Fruit fly (Drosophila melanogaster) whole organism, embryonic: ENCODE data around the gene Mgat4a.
A peak's percentile ranks its signal among the peaks of the same experiment; 100 is the strongest.

Experiments
- Adf1 ChIP-seq: fragments of 200-800 bp; sonication (Bioruptor generic); IDR thresholded peaks from 2 replicates; pipeline ENCODE4 v1.3.6; 2022; ENCODE audit warnings: missing biosample characterization, missing genetic modification characterization
- CG10209 ChIP-seq: fragments of 200-800 bp; sonication (Bioruptor generic); optimal IDR thresholded peaks from 3 replicates; lab custom pipeline; 2017; ENCODE audit warnings: missing biosample characterization, mild to moderate bottlenecking, missing genetic modification characterization, missing genetic modification reagents
- CG10431 ChIP-seq: fragments of 200-800 bp; sonication (Bioruptor generic); optimal IDR thresholded peaks from 3 replicates; lab custom pipeline; 2018; ENCODE audit warnings: missing biosample characterization, mild to moderate bottlenecking, missing genetic modification characterization
- CG12104 ChIP-seq: fragments of 200-800 bp; sonication (Bioruptor generic); optimal IDR thresholded peaks from 3 replicates; lab custom pipeline; 2016; ENCODE audit warnings: missing biosample characterization, missing genetic modification characterization
- CG13296 ChIP-seq: fragments of 200-800 bp; sonication (Bioruptor generic); optimal IDR thresholded peaks from 3 replicates; lab custom pipeline; 2018; ENCODE audit warnings: missing biosample characterization, mild to moderate bottlenecking, missing genetic modification characterization
- CG13894 ChIP-seq: fragments of 200-800 bp; sonication (Bioruptor generic); optimal IDR thresholded peaks from 3 replicates; lab custom pipeline; 2018; ENCODE audit warnings: missing biosample characterization, mild to moderate bottlenecking, missing genetic modification characterization, moderate library complexity
- CG15011 ChIP-seq: fragments of 200-800 bp; sonication (Bioruptor generic); optimal IDR thresholded peaks from 3 replicates; lab custom pipeline; 2018; ENCODE audit warnings: missing biosample characterization, mild to moderate bottlenecking, missing genetic modification characterization
- CG16813 ChIP-seq: fragments of 200-800 bp; sonication (Bioruptor generic); IDR thresholded peaks from 3 replicates; pipeline ENCODE4 v1.3.6; 2022; ENCODE audit warnings: missing biosample characterization, missing genetic modification characterization; ENCODE audit not compliant: partially characterized antibody
- CG17802 ChIP-seq: fragments of 200-800 bp; sonication (Bioruptor generic); optimal IDR thresholded peaks from 2 replicates; lab custom pipeline; 2018; ENCODE audit warnings: missing biosample characterization, mild to moderate bottlenecking, missing genetic modification characterization, moderate library complexity
- CG18764 ChIP-seq: fragments of 200-800 bp; sonication (Bioruptor generic); optimal IDR thresholded peaks from 3 replicates; lab custom pipeline; 2016; ENCODE audit warnings: missing biosample characterization, missing genetic modification characterization
- CG2678 ChIP-seq: fragments of 200-800 bp; sonication (Bioruptor generic); optimal IDR thresholded peaks from 3 replicates; lab custom pipeline; 2019; ENCODE audit warnings: missing biosample characterization, mild to moderate bottlenecking, missing genetic modification characterization, moderate library complexity
- CG30020 ChIP-seq: fragments of 200-800 bp; optimal IDR thresholded peaks from 2 replicates; lab custom pipeline; 2019; ENCODE audit warnings: missing biosample characterization, mild to moderate bottlenecking, missing genetic modification characterization, moderate library complexity
- CG31388 ChIP-seq: fragments of 200-800 bp; sonication (Bioruptor generic); optimal IDR thresholded peaks from 2 replicates; lab custom pipeline; 2016; ENCODE audit warnings: missing biosample characterization, missing genetic modification characterization
- CG3995 ChIP-seq: fragments of 200-800 bp; sonication (Bioruptor generic); optimal IDR thresholded peaks from 3 replicates; lab custom pipeline; 2016; ENCODE audit warnings: missing biosample characterization, missing genetic modification characterization
- CG43689 ChIP-seq: fragments of 200-800 bp; sonication (Bioruptor generic); IDR thresholded peaks from 2 replicates; pipeline ENCODE4 v1.3.6; 2022; ENCODE audit warnings: missing biosample characterization, missing genetic modification characterization
- CG4404 ChIP-seq: fragments of 200-800 bp; sonication (Bioruptor generic); IDR thresholded peaks from 2 replicates; pipeline ENCODE4 v1.3.6; 2022; ENCODE audit warnings: missing biosample characterization, missing genetic modification characterization
- CG5180 ChIP-seq: fragments of 200-800 bp; sonication (Bioruptor generic); optimal IDR thresholded peaks from 3 replicates; lab custom pipeline; 2017; ENCODE audit warnings: missing biosample characterization, missing genetic modification characterization, mild to moderate bottlenecking, moderate library complexity, missing genetic modification reagents
- CG5953 ChIP-seq: fragments of 200-800 bp; sonication (Bioruptor generic); IDR thresholded peaks from 2 replicates; pipeline ENCODE4 v1.3.6; 2022; ENCODE audit warnings: missing biosample characterization, missing genetic modification characterization
- CG7556 ChIP-seq: fragments of 200-800 bp; sonication (Bioruptor generic); optimal IDR thresholded peaks from 2 replicates; lab custom pipeline; 2017; ENCODE audit warnings: missing biosample characterization, mild to moderate bottlenecking, missing genetic modification characterization
- CG7963 ChIP-seq: fragments of 200-800 bp; sonication (Bioruptor generic); IDR thresholded peaks from 3 replicates; pipeline ENCODE4 v1.3.6; 2022; ENCODE audit warnings: missing biosample characterization, missing genetic modification characterization; ENCODE audit not compliant: partially characterized antibody
- CG7987 ChIP-seq: fragments of 200-800 bp; sonication (Bioruptor generic); optimal IDR thresholded peaks from 2 replicates; lab custom pipeline; 2018; ENCODE audit warnings: missing biosample characterization, mild to moderate bottlenecking, missing genetic modification characterization, moderate library complexity
- CG8765 ChIP-seq: fragments of 200-800 bp; sonication (Bioruptor generic); IDR thresholded peaks from 2 replicates; pipeline ENCODE4 v1.3.6; 2022; ENCODE audit warnings: missing biosample characterization, missing genetic modification characterization
- CG9437 ChIP-seq: fragments of 200-800 bp; sonication (Bioruptor generic); optimal IDR thresholded peaks from 2 replicates; lab custom pipeline; 2018; ENCODE audit warnings: missing biosample characterization, mild to moderate bottlenecking, missing genetic modification characterization
- CG9609 ChIP-seq: fragments of 200-800 bp; sonication (Bioruptor generic); optimal IDR thresholded peaks from 3 replicates; lab custom pipeline; 2016; ENCODE audit warnings: missing biosample characterization, missing genetic modification characterization
- CG9727 ChIP-seq: fragments of 200-800 bp; sonication (Bioruptor generic); optimal IDR thresholded peaks from 3 replicates; lab custom pipeline; 2017; ENCODE audit warnings: missing biosample characterization, mild to moderate bottlenecking, missing genetic modification characterization
- CG9932 ChIP-seq: fragments of 200-800 bp; sonication (Bioruptor generic); IDR thresholded peaks from 2 replicates; pipeline ENCODE4 v1.3.6; 2022; ENCODE audit warnings: missing biosample characterization, missing genetic modification characterization
- D19A ChIP-seq: fragments of 200-800 bp; optimal IDR thresholded peaks from 3 replicates; lab custom pipeline; 2019; ENCODE audit warnings: missing biosample characterization, mild to moderate bottlenecking, missing genetic modification characterization, moderate library complexity
- Dip2 ChIP-seq: fragments of 200-800 bp; sonication (Bioruptor generic); IDR thresholded peaks from 2 replicates; pipeline ENCODE4 v1.3.6; 2022; ENCODE audit warnings: missing biosample characterization, missing genetic modification characterization
- HHEX ChIP-seq: fragments of 200-800 bp; sonication (Bioruptor generic); optimal IDR thresholded peaks from 3 replicates; lab custom pipeline; 2017; ENCODE audit warnings: missing biosample characterization, mild to moderate bottlenecking, missing genetic modification characterization, missing genetic modification reagents
- Lhr ChIP-seq: fragments of 200-800 bp; sonication (Bioruptor generic); optimal IDR thresholded peaks from 3 replicates; lab custom pipeline; 2017; ENCODE audit warnings: mild to moderate bottlenecking, missing biosample characterization, missing genetic modification reagents, missing genetic modification characterization
- Lpt ChIP-seq: fragments of >200 bp; optimal IDR thresholded peaks from 2 replicates; lab custom pipeline; 2018; ENCODE audit warnings: missing biosample characterization, missing genetic modification characterization
- Myb ChIP-seq: fragments of 200-800 bp; sonication (Bioruptor generic); optimal IDR thresholded peaks from 2 replicates; lab custom pipeline; 2016; ENCODE audit warnings: missing biosample characterization, missing genetic modification characterization
- NC2α ChIP-seq: fragments of 200-800 bp; sonication (Bioruptor generic); optimal IDR thresholded peaks from 2 replicates; lab custom pipeline; 2016; ENCODE audit warnings: missing biosample characterization, missing genetic modification characterization
- Neu2 ChIP-seq: fragments of 200-800 bp; sonication (Bioruptor generic); optimal IDR thresholded peaks from 3 replicates; lab custom pipeline; 2016; ENCODE audit warnings: missing biosample characterization, missing genetic modification characterization, borderline replicate concordance
- Scr ChIP-seq: fragments of 200-800 bp; sonication (Bioruptor generic); IDR thresholded peaks from 2 replicates; pipeline ENCODE4 v1.3.6; 2022; ENCODE audit warnings: missing biosample characterization, missing genetic modification characterization; ENCODE audit not compliant: partially characterized antibody
- Sry-β ChIP-seq: fragments of 200-800 bp; sonication (Bioruptor generic); optimal IDR thresholded peaks from 2 replicates; lab custom pipeline; 2018; ENCODE audit warnings: missing biosample characterization, mild to moderate bottlenecking, missing genetic modification characterization, moderate library complexity
- ap ChIP-seq: fragments of 200-800 bp; sonication (Bioruptor generic); IDR thresholded peaks from 2 replicates; pipeline ENCODE4 v1.3.6; 2022; ENCODE audit warnings: missing biosample characterization, missing genetic modification characterization
- ara ChIP-seq: fragments of 200-800 bp; sonication (Bioruptor generic); IDR thresholded peaks from 2 replicates; pipeline ENCODE4 v1.3.6; 2022; ENCODE audit warnings: missing biosample characterization, missing genetic modification characterization
- ash1 ChIP-seq: fragments of 200-800 bp; sonication (Bioruptor generic); optimal IDR thresholded peaks from 2 replicates; lab custom pipeline; 2018; ENCODE audit warnings: missing biosample characterization, mild to moderate bottlenecking, missing genetic modification characterization
- bsh ChIP-seq, 2 experiments: fragments of 200-800 bp; sonication (Bioruptor generic); optimal IDR thresholded peaks; 2 replicates each; lab custom pipeline; 2017 to 2018; ENCODE audit warnings: mild to moderate bottlenecking in 2 of 2, missing biosample characterization in 2 of 2, missing genetic modification characterization in 2 of 2, moderate library complexity in 1 of 2
- dmrt11E ChIP-seq: fragments of 200-800 bp; sonication (Bioruptor generic); optimal IDR thresholded peaks from 3 replicates; lab custom pipeline; 2018; ENCODE audit warnings: missing biosample characterization, mild to moderate bottlenecking, missing genetic modification characterization, moderate library complexity
- dpn ChIP-seq, 2 experiments: fragments of 200-800 bp; sonication (Bioruptor generic); optimal IDR thresholded peaks; 3 replicates each; lab custom pipeline; 2016; ENCODE audit warnings: missing biosample characterization in 2 of 2, missing genetic modification characterization in 2 of 2
- emc ChIP-seq: fragments of 200-800 bp; sonication (Bioruptor generic); optimal IDR thresholded peaks from 2 replicates; lab custom pipeline; 2016; ENCODE audit warnings: missing biosample characterization, missing genetic modification characterization
- en ChIP-seq: fragments of 200-800 bp; sonication (Bioruptor generic); optimal IDR thresholded peaks from 2 replicates; lab custom pipeline; 2016; ENCODE audit warnings: missing biosample characterization, missing genetic modification characterization
- esg ChIP-seq: fragments of 200-800 bp; sonication (Bioruptor generic); conservative IDR thresholded peaks from 2 replicates; pipeline ENCODE4 v1.3.6; 2022; ENCODE audit warnings: missing biosample characterization, missing genetic modification characterization
- eve ChIP-seq, 2 experiments: fragments of >200 bp; optimal IDR thresholded peaks; 2 replicates each; lab custom pipeline; 2017; ENCODE audit warnings: missing biosample characterization in 2 of 2, missing genetic modification characterization in 2 of 2
- gcm2 ChIP-seq: fragments of 200-800 bp; sonication (Bioruptor generic); optimal IDR thresholded peaks from 2 replicates; lab custom pipeline; 2016; ENCODE audit warnings: missing biosample characterization, missing genetic modification characterization
- gt ChIP-seq: fragments of 200-800 bp; sonication (Bioruptor generic); IDR thresholded peaks from 2 replicates; pipeline ENCODE4 v1.3.6; 2022; ENCODE audit warnings: missing biosample characterization, missing genetic modification characterization
- nom ChIP-seq: fragments of 200-800 bp; sonication (Bioruptor generic); optimal IDR thresholded peaks from 2 replicates; lab custom pipeline; 2017; ENCODE audit warnings: missing biosample characterization, missing genetic modification characterization, mild to moderate bottlenecking, moderate library complexity, missing genetic modification reagents
- psq ChIP-seq: fragments of 200-800 bp; sonication (Bioruptor generic); optimal IDR thresholded peaks from 2 replicates; lab custom pipeline; 2017; ENCODE audit warnings: missing biosample characterization, missing genetic modification characterization
- unc-4 ChIP-seq: fragments of 200-800 bp; sonication (Bioruptor generic); IDR thresholded peaks from 2 replicates; pipeline ENCODE4 v1.3.6; 2022; ENCODE audit warnings: missing biosample characterization, missing genetic modification characterization; ENCODE audit not compliant: partially characterized antibody

Mgat4a gene

dm6 chr3L:14780187-14780586 lies 18.4 kb downstream of the Mgat4a start (continued):
- TF ChIP-seq CG12104 (no peak), CG9727 (peak; percentile 50), Myb (GFP tag; lab: Kevin White, UChicago) (no peak), CG9609 (GFP tag; lab: Kevin White, UChicago) (no peak), Lhr (GFP tag; lab: Kevin White, UChicago) (peak; percentile 31), eve (GFP tag; optimal IDR thresholded peaks at IDR 0.05; lab: Kevin White, UChicago) (no peak), Dip2 (GFP tag; lab: Robert Waterston, UW) (no peak), CG43689 (GFP tag; lab: Robert Waterston, UW) (no peak), CG30020 (tag; lab: Kevin White, UChicago) (no peak), NC2α (GFP tag; lab: Kevin White, UChicago) (no peak), CG18764 (no peak), Adf1 (GFP tag; lab: Robert Waterston, UW) (no peak), unc-4 (GFP tag; lab: Robert Waterston, UW) (no peak), bsh (GFP tag; optimal IDR thresholded peaks at IDR 0.05; lab: Kevin White, UChicago) (peak in 1 of 2 experiments; percentile 62), ara (GFP tag; lab: Robert Waterston, UW) (peak; percentile 64), CG13296 (GFP tag; lab: Kevin White, UChicago) (peak; percentile 64), CG7987 (GFP tag; lab: Kevin White, UChicago) (peak; percentile 75), Sry-β (GFP tag; lab: Kevin White, UChicago) (no peak), CG5180 (peak; percentile 27), Lpt (GFP tag; lab: Kevin White, UChicago) (no peak), Scr (GFP tag; lab: Robert Waterston, UW) (no peak), CG5953 (GFP tag; lab: Robert Waterston, UW) (no peak), D19A (peak; percentile 12), esg (GFP tag; lab: Robert Waterston, UW) (no peak), dmrt11E (tag; lab: Kevin White, UChicago) (peak; percentile 48), CG9932 (GFP tag; lab: Robert Waterston, UW) (no peak), CG7556 (GFP tag; lab: Kevin White, UChicago) (peak; percentile 37), en (no peak), CG13894 (tag; lab: Kevin White, UChicago) (no peak), nom (GFP tag; lab: Kevin White, UChicago) (no peak), CG15011 (GFP tag; lab: Kevin White, UChicago) (peak; percentile 54), CG17802 (tag; lab: Kevin White, UChicago) (no peak), CG3995 (GFP tag; lab: Kevin White, UChicago) (no peak), emc (GFP tag; lab: Kevin White, UChicago) (no peak), ash1 (GFP tag; lab: Kevin White, UChicago) (no peak), gt (GFP tag; lab: Robert Waterston, UW) (no peak), CG7963 (no peak), Neu2 (GFP tag; lab: Kevin White, UChicago) (no peak), CG31388 (GFP tag; lab: Kevin White, UChicago) (no peak), CG2678 (peak; percentile 51), dpn (GFP tag; optimal IDR thresholded peaks at IDR 0.05; lab: Kevin White, UChicago) (no peak), psq (no peak), CG10431 (peak; percentile 47), CG8765 (GFP tag; lab: Robert Waterston, UW) (no peak), CG16813 (GFP tag; lab: Robert Waterston, UW) (no peak), CG9437 (GFP tag; lab: Kevin White, UChicago) (no peak), CG10209 (peak; percentile 50), ap (GFP tag; lab: Robert Waterston, UW) (0 out of 2 replicates have a peak, but pooled peaks have one; percentile 10), HHEX (peak; percentile 40), CG4404 (GFP tag; lab: Robert Waterston, UW) (no peak), gcm2 (GFP tag; lab: Kevin White, UChicago) (peak; percentile 40)
